Fruit fly (Drosophila melanogaster): ENCODE results near the gene CG46280.
A peak's percentile ranks its signal among the peaks of the same experiment; 100 is the strongest.

The CG46280 gene

dm6 chr3R:13015811-13016766, 14.4 kb downstream of the CG46280 start (continued):
- TF ChIP-seq Hmx (GFP tag; optimal IDR thresholded peaks at IDR 0.05) (no peak), CG4360 (GFP tag; IDR thresholded peaks at IDR 0.05) (no peak), cg (GFP tag; optimal IDR thresholded peaks at IDR 0.05) (peak; percentile 69), al (GFP tag; IDR thresholded peaks at IDR 0.05) (no peak), luna (GFP tag; optimal IDR thresholded peaks at IDR 0.05) (no peak), CG18262 (tag; optimal IDR thresholded peaks at IDR 0.05) (no peak), fd102C (GFP tag; optimal IDR thresholded peaks at IDR 0.05) (no peak), gfzf (GFP tag; optimal IDR thresholded peaks at IDR 0.05) (no peak), zf30C (GFP tag; optimal IDR thresholded peaks at IDR 0.05) (no peak), CG34422 (GFP tag; IDR thresholded peaks at IDR 0.05) (peak; percentile 39; the same call in 1 of the 3 replicates), Sox102F (GFP tag; optimal IDR thresholded peaks at IDR 0.05) (no peak), nom (GFP tag; optimal IDR thresholded peaks at IDR 0.05) (peak; percentile 68), dysf (GFP tag; IDR thresholded peaks at IDR 0.05) (peak; percentile 29; the same call in 1 of the 3 replicates), CG2889 (GFP tag; IDR thresholded peaks at IDR 0.05) (no peak), NK7.1 (GFP tag; optimal IDR thresholded peaks at IDR 0.05) (no peak), CG1832 (GFP tag; optimal IDR thresholded peaks at IDR 0.05) (no peak), scrt (GFP tag; optimal IDR thresholded peaks at IDR 0.05) (no peak), crol (GFP tag; IDR thresholded peaks at IDR 0.05) (no peak; the same call in none of the 2 replicates), Rx (GFP tag; IDR thresholded peaks at IDR 0.05) (no peak), Nf-YB (GFP tag; optimal IDR thresholded peaks at IDR 0.05) (no peak), CG8089 (GFP tag; optimal IDR thresholded peaks at IDR 0.05) (no peak), CG5953 (GFP tag; IDR thresholded peaks at IDR 0.05) (no peak), Meics (GFP tag; optimal IDR thresholded peaks at IDR 0.05) (peak; percentile 5), CG7928 (GFP tag; optimal IDR thresholded peaks at IDR 0.05) (no peak), Trl (optimal IDR thresholded peaks at IDR 0.05) (no peak), Trl (GFP tag; optimal IDR thresholded peaks at IDR 0.05) (peak; percentile 12), ara (GFP tag; IDR thresholded peaks at IDR 0.05) (no peak), mam (GFP tag; optimal IDR thresholded peaks at IDR 0.05) (peak; percentile 20), run (tag; optimal IDR thresholded peaks at IDR 0.05) (no peak), CG7271 (tag; optimal IDR thresholded peaks at IDR 0.05) (no peak), schlank (tag; optimal IDR thresholded peaks at IDR 0.05) (no peak), CG12659 (GFP tag; optimal IDR thresholded peaks at IDR 0.05) (peak; percentile 22), Ada2b (GFP tag; IDR thresholded peaks at IDR 0.05) (no peak), dmrt11E (tag; optimal IDR thresholded peaks at IDR 0.05) (peak; percentile 13), CrebB (tag; optimal IDR thresholded peaks at IDR 0.05) (no peak), bcd (GFP tag; optimal IDR thresholded peaks at IDR 0.05) (peak; percentile 0), CG34376 (GFP tag; optimal IDR thresholded peaks at IDR 0.05) (peak; percentile 34), ranshi (GFP tag; IDR thresholded peaks at IDR 0.05) (no peak), Ptx1 (GFP tag; IDR thresholded peaks at IDR 0.05) (no peak), slou (GFP tag; optimal IDR thresholded peaks at IDR 0.05) (no peak), Hr39 (optimal IDR thresholded peaks at IDR 0.05) (no peak), CG31365 (tag; optimal IDR thresholded peaks at IDR 0.05) (no peak), CG7987 (GFP tag; optimal IDR thresholded peaks at IDR 0.05) (no peak), CG17912 (GFP tag; optimal IDR thresholded peaks at IDR 0.05) (no peak), CG4730 (GFP tag; IDR thresholded peaks at IDR 0.05) (no peak), sob (GFP tag; IDR thresholded peaks at IDR 0.05) (no peak), GATAe (GFP tag; conservative IDR thresholded peaks at IDR 0.05) (peak; percentile 18; the same call in 1 of the 2 replicates), Spps (tag; optimal IDR thresholded peaks at IDR 0.05) (no peak), CG13894 (tag; optimal IDR thresholded peaks at IDR 0.05) (no peak), Ets97D (GFP tag; optimal IDR thresholded peaks at IDR 0.05) (no peak)

Measured in whole organism, embryonic.